Fruit fly (Drosophila melanogaster) S2 (cell line): ENCODE measurements around the gene CG13362.

Experiments
- CG8478 ChIP-seq: fragments of >200 bp; optimal IDR thresholded peaks from 2 replicates; lab custom pipeline; 2018
- CTCF ChIP-seq, 2 experiments: fragments of >200 bp; optimal IDR thresholded peaks; 2 replicates each; lab custom pipeline; 2018

CG13362 gene

DNA sequence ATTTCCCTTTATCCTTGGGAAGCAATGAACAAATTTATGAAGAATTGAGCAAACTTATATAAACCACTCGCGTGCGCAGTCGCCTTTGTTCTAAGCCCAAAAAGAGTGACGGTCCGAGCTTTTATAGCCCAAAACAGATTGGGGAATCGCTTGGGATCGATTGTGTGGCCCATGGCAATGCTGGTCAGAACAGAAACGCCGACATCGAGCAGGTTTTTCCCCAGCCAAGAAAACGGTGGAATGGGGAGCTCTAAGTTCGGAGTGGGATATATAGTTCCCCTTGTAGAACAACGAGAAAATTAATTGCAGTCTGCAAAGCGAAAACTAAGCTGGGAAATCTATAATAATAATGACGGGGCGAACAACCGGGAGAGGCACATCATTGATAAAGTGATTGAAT is at the start of gene CG13362:
TSS of gene CG13362 (minus strand) at position 101 of the 400 bp plus-strand sequence.
- TF ChIP-seq CG8478 (lab: Kevin White, UChicago) (no peak), CTCF (optimal IDR thresholded peaks at IDR 0.05; lab: Kevin White, UChicago) (no peak)

DNA sequence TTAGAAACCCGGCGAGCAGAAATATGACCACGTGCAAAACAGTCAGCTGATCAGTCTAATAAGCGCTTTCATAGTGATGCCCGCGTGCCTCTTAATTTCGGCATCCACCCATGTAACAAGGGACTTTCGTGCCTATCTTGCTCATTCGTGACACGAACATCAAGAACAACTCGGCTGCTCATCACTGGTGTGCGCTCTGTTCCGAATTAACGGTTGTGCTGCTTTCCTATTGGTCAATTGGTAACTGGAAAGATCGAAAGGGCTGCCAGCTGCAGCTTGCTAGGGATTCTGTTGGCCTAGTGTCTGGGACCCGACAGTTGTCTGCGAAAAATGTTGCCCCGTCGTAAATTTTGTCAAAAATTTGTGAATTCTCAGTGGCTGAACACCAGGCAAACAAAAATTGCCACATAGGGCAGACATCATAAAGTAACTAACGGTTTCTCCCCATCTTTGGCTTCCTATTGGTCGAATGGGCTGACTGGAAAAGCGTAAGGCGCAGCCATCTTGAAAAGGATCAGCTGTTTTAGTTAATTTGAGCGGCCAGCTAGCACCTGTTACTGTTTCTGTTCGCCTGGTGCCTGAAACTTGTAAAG is 45.4 kb upstream of the CG13362 start:
- TF ChIP-seq CTCF (optimal IDR thresholded peaks at IDR 0.05; lab: Kevin White, UChicago) = no peak
- TF ChIP-seq CG8478 (lab: Kevin White, UChicago) = no peak

DNA sequence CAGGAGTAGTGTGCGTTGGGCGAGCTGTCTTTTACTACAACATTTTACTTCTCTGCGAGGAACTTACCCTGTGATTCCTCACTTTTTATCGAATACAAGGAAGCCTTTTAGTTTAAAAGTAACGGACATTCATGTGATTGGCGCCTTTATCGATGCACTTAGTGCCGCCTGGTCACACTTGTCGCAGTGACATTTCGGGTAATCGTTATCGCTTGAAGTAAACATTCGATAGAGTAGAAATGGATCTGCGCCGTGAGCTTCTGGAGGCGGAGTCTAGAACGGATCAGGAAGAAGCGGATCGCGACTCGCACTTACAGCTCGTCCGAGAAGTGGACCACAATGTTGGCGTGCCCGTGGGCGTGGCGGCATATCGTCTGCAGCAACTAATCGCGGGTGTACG is 41.8 kb upstream of the CG13362 start, which contains the start of gene CG16989:
TSS of gene CG16989 (plus strand) at position 225 of the 400 bp plus-strand sequence.
- peak in 1 of 2 experiments; percentile 22 for TF ChIP-seq CTCF (optimal IDR thresholded peaks at IDR 0.05; lab: Kevin White, UChicago)
- no peak for TF ChIP-seq CG8478 (lab: Kevin White, UChicago)

DNA sequence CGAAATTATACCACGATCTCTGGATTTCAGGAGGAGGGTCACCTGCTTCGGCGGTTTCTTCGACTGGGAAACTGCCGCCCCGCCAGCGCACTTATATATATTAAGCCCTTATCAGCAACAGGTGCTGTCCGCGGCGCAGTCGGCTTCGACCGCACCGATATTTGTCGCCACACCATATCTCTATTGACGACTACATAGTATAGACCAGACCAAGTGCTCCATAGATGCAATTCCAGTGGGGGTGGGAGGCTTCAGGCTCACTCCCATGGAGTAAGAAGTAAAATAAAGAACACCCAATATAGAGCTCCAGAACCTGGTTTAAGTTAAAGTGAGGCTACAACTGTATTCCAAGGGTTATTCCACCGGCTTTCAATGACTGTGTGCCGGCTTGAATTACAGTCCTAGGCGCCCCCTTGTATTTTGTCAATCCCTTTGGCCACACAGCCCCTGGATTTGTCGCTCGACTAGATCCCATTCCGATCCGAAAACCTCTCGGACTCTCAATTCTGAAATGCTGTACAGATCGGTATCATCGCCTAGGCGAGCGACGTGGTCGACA is 39.0 kb upstream of the CG13362 start, which contains the start of gene CG13360:
TSS of gene CG13360 (minus strand) at position 51 of the 559 bp plus-strand sequence.
- TF ChIP-seq CG8478 (lab: Kevin White, UChicago) = no peak
- no peak for TF ChIP-seq CTCF (optimal IDR thresholded peaks at IDR 0.05; lab: Kevin White, UChicago)

DNA sequence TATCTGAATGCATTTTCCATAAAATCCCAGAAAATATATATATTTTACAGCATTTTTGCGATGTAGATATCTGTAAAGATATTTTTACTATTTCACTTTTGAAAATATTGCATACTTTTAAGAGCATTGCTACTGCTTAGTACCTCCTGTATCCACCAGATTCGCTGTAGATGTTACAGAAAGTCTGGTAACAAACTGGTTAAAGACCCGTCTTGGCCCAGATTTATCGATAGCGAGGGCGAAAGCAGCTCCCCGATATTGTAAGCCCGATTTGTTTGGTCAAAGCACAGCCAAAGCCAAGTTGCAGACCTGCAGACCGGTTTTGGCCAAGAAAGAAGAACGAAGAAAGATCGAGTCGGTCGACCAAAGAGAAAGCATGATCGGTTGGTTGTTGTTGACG is 33.4 kb upstream of the CG13362 start, which contains the start of gene tw:
TSS of gene tw (plus strand) at position 291 of the 400 bp plus-strand sequence.
- TF ChIP-seq CG8478 (lab: Kevin White, UChicago) (no peak), CTCF (optimal IDR thresholded peaks at IDR 0.05; lab: Kevin White, UChicago) (peak; percentile 82 to 87)

DNA sequence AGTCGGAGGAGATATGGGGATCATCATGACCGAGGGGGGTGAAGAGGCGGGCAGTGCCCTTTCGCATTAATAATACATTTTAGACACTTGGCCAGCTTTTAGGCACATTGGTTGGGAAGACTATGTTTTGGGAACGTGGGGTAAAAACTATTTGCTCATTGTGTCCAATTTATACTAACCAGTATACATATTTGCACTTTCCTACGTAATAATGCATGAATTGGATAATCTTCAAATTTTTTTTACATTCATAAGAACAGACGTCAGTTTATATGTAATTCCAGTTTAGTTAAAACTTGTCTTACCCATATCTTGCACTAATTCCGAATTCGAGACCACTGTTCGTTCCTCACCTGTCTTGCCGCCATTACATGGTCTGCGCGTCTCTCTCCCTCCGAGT is 28.2 kb upstream of the CG13362 start:
- TF ChIP-seq CTCF (optimal IDR thresholded peaks at IDR 0.05; lab: Kevin White, UChicago) (no peak), CG8478 (lab: Kevin White, UChicago) (no peak)

DNA sequence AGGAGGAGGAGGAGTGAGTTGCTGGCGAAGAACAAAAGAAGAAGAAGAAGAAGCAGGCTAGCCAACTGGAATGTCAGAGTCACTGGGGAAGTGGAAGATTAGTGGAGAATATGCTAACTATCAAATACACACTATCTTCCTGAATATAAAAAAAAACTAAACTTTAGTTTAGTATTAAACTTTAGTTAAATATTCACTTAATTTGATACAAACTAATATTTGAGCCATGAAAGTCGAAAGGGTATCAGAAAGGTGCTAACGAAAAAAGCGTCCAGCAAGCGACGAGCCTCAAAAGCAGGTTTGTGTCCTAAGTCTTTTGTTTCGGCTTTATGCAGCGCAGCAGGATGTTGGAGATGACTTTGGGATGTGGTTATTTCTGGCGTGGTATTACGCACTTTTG is 24.1 kb upstream of the CG13362 start:
- TF ChIP-seq CG8478 (lab: Kevin White, UChicago) (no peak), CTCF (optimal IDR thresholded peaks at IDR 0.05; lab: Kevin White, UChicago) (no peak)

DNA sequence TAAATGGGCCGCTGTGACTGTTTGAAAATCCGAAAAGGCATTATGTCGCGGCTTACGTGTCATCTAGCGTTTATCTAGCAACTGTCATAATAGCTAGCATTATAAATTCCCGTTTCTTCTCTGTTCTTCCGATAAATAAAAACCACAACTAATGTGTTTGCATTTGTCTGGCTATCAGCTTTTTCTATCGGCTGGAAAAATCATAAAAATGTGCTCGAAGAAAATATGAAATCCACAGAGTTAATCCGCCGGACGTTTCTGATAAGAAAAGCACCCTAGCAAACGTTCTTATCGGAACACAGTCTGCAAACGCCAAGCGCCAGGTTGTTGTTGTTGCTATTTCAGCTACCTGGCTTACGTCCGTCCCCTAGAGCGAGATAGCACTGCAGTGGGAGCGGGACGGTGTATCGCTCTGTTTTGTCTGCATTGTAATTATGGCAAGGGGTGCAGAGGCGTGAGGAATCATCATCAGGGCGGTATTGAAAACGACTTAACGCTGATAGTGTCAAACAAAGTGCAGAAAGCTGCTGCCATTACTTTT is 23.1 kb upstream of the CG13362 start:
- TF ChIP-seq CTCF (optimal IDR thresholded peaks at IDR 0.05; lab: Kevin White, UChicago) = no peak
- TF ChIP-seq CG8478 (lab: Kevin White, UChicago) = no peak

DNA sequence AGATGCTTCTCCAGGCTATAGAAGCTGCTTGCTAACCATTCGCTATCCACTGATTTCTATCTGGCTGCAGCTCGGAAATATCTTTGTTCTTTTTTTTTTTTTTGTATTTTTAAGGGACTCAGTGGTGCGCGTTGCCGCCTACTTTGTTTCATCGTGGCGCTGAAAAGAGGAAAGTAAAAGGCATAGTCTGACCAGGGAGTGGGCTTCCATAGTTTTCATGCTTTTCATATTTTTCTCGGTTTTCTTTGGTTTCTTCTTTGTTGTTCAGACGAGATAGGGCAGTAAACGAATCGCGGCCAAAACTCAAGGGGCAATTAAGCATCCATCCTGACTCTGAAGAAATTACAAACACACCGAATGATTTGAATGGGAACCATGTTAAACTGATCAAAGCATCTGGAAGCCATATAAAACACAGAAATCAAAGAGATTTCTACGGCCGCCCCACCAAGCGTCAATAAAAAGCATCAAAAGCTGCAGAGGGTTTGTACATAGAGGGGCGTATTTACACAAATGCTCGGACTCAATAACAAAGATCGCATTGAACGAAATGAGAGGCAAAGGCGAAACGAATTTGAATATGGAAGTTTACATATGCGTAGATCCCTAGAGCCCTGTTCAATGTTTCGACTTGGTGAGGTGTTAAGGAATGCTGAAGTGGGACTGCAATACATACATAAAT is 21.3 kb upstream of the CG13362 start:
- TF ChIP-seq CTCF (optimal IDR thresholded peaks at IDR 0.05; lab: Kevin White, UChicago) (no peak), CG8478 (lab: Kevin White, UChicago) (no peak)

DNA sequence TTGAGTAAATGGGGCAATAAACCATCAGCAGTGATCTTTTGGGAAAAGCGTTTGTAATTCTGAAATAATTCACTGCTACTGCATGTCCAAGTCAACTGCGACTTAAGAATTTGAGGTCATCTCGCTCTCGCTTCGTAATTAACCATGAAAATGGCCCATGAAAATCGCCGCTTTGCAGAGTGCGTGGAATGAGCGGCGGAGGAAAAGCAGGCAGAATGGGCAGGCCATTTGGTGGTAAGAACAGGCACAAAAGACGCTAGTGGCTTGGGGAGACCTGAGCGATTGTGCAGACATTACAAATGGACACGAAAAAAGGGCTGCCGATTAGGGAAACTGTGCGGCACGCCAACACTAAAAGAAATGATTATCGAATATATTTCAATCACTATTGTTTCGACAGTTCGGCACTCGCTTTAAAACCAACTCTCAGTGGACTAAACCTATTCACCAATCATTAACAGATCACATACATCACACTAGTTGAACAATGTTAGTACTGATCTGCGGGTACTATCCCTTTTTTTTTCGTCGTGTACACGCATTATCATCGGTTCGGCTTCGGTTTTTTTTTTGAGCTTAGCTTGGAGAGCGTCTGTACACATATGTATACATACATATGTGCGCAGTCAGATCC is 20.4 kb upstream of the CG13362 start:
- TF ChIP-seq CTCF (optimal IDR thresholded peaks at IDR 0.05; lab: Kevin White, UChicago) = no peak
- TF ChIP-seq CG8478 (lab: Kevin White, UChicago) = no peak

DNA sequence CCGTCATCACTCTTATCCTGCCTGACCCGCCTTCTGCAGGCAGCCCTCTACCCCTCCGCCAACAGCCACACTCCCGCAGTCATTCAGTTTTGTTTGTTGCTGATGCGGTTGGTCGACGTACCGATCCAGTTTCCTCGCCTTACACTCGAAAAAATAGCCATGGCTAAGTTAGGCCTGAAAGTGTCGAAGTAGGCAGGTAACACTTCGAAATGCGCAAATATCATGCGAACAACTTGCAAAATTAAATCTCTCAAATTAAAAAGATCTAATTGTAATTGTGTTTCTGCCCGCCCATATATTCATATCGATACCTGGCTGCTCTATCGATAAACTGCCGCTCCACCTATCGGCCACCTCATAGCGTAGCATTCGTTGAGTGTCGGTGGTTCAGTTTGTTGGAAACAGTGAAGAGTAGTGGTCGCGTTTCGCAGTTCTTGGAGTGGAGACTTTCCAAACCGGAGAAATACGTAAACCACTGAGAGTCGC is 18.6 kb upstream of the CG13362 start, which contains the start of gene fz3:
TSS of gene fz3 (plus strand) at position 307 of the 486 bp plus-strand sequence.
- peak; percentile 75 for TF ChIP-seq CTCF (optimal IDR thresholded peaks at IDR 0.05; lab: Kevin White, UChicago)
- TF ChIP-seq CG8478 (lab: Kevin White, UChicago) = no peak

DNA sequence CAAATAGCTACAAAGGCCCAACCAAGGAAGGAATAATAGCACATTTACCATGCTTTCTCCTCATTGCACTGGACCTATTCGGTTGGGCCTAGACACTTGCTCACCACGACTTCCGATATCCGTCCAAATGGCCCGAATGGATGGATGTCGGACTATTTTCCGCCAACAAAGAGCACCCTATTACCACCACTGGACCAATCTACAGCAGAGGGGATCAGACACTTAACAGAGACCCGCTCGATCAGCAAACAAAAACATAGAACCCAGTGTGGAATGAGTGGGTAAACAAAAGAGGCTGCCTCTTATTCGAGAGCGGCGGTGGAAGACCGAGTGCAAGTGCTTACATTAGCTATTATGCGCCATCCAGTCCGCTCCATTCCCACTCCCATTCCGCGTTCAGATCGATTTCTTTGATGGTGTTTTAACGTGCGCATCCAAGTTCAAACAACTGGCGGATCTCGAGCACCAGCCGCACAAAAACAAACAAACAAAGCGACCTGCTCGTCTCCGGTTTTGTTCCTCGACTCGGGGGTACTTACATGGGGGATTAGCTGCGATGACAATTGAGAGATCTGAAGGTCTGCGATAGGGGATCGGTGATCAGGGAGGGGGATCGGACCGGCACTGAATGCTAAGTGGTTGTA is 17.5 kb upstream of the CG13362 start:
- no peak for TF ChIP-seq CTCF (optimal IDR thresholded peaks at IDR 0.05; lab: Kevin White, UChicago)
- TF ChIP-seq CG8478 (lab: Kevin White, UChicago) = no peak

DNA sequence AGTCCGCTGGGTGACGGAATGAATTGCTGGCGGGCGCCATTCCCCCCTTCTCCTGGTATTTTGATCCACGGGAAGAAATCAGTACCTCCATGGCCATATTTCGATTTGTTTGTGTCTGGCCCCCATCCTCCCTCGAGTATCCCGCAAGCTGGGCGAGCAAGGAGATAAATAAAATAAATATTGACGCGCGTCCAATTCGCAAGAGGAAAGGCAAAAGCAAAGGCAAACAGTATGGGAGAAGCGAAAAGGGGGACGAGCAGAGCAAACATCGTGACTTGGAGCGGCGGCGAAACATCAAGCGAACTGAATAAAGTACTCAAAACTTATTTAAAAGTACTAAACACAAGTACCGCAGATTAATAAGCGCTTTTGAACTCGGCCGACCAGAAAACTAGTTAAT is 16.8 kb upstream of the CG13362 start:
- TF ChIP-seq CTCF (optimal IDR thresholded peaks at IDR 0.05; lab: Kevin White, UChicago) (no peak), CG8478 (lab: Kevin White, UChicago) (no peak)

DNA sequence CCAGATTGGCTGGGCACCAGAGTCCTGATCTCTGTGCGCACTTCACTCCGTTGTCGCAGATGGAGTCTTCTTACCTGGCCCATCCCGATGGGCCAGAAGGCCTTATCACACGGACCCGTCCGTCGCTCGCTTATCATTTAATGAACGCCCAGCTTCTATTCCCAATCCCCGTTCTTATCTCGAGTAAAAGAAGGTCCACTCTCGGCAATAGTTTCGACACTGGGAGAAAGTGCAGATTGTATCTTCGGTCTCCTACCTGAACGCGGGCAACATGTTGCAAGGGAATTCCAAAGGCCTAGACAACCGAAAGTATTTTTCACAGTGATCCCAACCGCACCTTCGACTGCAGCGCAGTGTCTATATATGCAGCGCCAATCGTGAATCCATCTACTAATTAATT is 15.0 kb upstream of the CG13362 start:
- no peak for TF ChIP-seq CG8478 (lab: Kevin White, UChicago)
- TF ChIP-seq CTCF (optimal IDR thresholded peaks at IDR 0.05; lab: Kevin White, UChicago) = no peak
